Worm (Caenorhabditis elegans) whole organism, late embryonic: ENCODE results near the gene idpp-5.

Experiments used
- F13H6.1 ChIP-seq: sonication (generic microtip); optimal IDR thresholded peaks from 2 replicates; lab custom pipeline; 2016; ENCODE audit warnings: missing genetic modification characterization, missing compliant biosample characterization
- ceh-14 ChIP-seq: sonication (generic microtip); optimal IDR thresholded peaks from 2 replicates; lab custom pipeline; 2016; ENCODE audit warnings: missing genotype, missing genetic modification characterization, missing compliant biosample characterization
- ceh-9 ChIP-seq: sonication (generic microtip); optimal IDR thresholded peaks from 2 replicates; lab custom pipeline; 2016; ENCODE audit warnings: mild to moderate bottlenecking, missing genetic modification characterization, inconsistent platforms, missing compliant biosample characterization
- elt-2 ChIP-seq: sonication (generic microtip); optimal IDR thresholded peaks from 2 replicates; lab custom pipeline; 2016; ENCODE audit warnings: missing genetic modification reagents, missing genetic modification characterization, missing compliant biosample characterization
- hlh-6 ChIP-seq: sonication (generic microtip); optimal IDR thresholded peaks from 2 replicates; lab custom pipeline; 2016; ENCODE audit warnings: missing genotype, missing genetic modification characterization, missing compliant biosample characterization
- lin-11 ChIP-seq: fragments of 200-800 bp; sonication (Bioruptor generic); optimal IDR thresholded peaks from 2 replicates; lab custom pipeline; 2018; ENCODE audit warnings: mild to moderate bottlenecking, missing genetic modification characterization, missing compliant biosample characterization
- pha-4 ChIP-seq: fragments of 150-350 bp; optimal IDR thresholded peaks from 2 replicates; lab custom pipeline; 2018; ENCODE audit warnings: missing biosample characterization, missing genetic modification reagents, missing genetic modification characterization
- pros-1 ChIP-seq: fragments of 150-350 bp; optimal IDR thresholded peaks from 2 replicates; lab custom pipeline; 2014; ENCODE audit warnings: missing biosample characterization, missing genetic modification reagents, missing genetic modification characterization
- sox-4 ChIP-seq: sonication (generic microtip); optimal IDR thresholded peaks from 2 replicates; lab custom pipeline; 2017; ENCODE audit warnings: mild to moderate bottlenecking, missing genetic modification characterization, inconsistent platforms, missing compliant biosample characterization
- ttx-3 ChIP-seq: sonication (generic microtip); optimal IDR thresholded peaks from 2 replicates; lab custom pipeline; 2016; ENCODE audit warnings: missing genetic modification reagents, missing genetic modification characterization, missing compliant biosample characterization

- TF ChIP-seq ttx-3 (tag; lab: Kevin White, UChicago), result no peak
- no peak for TF ChIP-seq elt-2 (tag; lab: Kevin White, UChicago)
- no peak for TF ChIP-seq pha-4 (tag; lab: Kevin White, UChicago)
- TF ChIP-seq ceh-14 (tag; lab: Kevin White, UChicago), result no peak
- no peak for TF ChIP-seq hlh-6
- TF ChIP-seq pros-1 (tag; lab: Kevin White, UChicago), result no peak
- TF ChIP-seq F13H6.1 (tag; lab: Kevin White, UChicago), result no peak
- TF ChIP-seq ceh-9 (tag; lab: Kevin White, UChicago), result no peak
- TF ChIP-seq sox-4, result no peak
- TF ChIP-seq lin-11, result no peak
These were observed 5.1 kb downstream of the idpp-5 start, which contains the start of gene pmpl-1 for ce11 chrX:3787431-3788076.
